Fruit fly (Drosophila melanogaster) whole organism, embryonic: ENCODE data around the gene Tom40.

Source experiments
- Antp ChIP-seq: fragments of 200-800 bp; sonication (Bioruptor generic); optimal IDR thresholded peaks from 3 replicates; lab custom pipeline; 2016; ENCODE audit warnings: missing biosample characterization, missing genetic modification characterization
- C15 ChIP-seq: fragments of 200-800 bp; sonication (Bioruptor generic); IDR thresholded peaks from 3 replicates; pipeline ENCODE4 v1.3.6; 2022; ENCODE audit warnings: missing biosample characterization, missing genetic modification characterization
- CG11696 ChIP-seq: fragments of 200-800 bp; sonication (Bioruptor generic); IDR thresholded peaks from 2 replicates; pipeline ENCODE4 v1.3.6; 2022; ENCODE audit warnings: missing biosample characterization, missing genetic modification characterization
- CG12299 ChIP-seq: fragments of 200-800 bp; sonication (Bioruptor generic); optimal IDR thresholded peaks from 2 replicates; lab custom pipeline; 2018; ENCODE audit warnings: missing biosample characterization, mild to moderate bottlenecking, missing genetic modification characterization
- CG13287 ChIP-seq: fragments of 200-800 bp; sonication (Bioruptor generic); IDR thresholded peaks from 2 replicates; pipeline ENCODE4 v1.3.6; 2022; ENCODE audit warnings: missing biosample characterization, missing genetic modification characterization; ENCODE audit not compliant: partially characterized antibody
- CG13296 ChIP-seq: fragments of 200-800 bp; sonication (Bioruptor generic); optimal IDR thresholded peaks from 3 replicates; lab custom pipeline; 2018; ENCODE audit warnings: missing biosample characterization, mild to moderate bottlenecking, missing genetic modification characterization
- CG14014 ChIP-seq: fragments of 200-800 bp; sonication (Bioruptor generic); IDR thresholded peaks from 2 replicates; pipeline ENCODE4 v1.3.6; 2022; ENCODE audit warnings: missing biosample characterization, missing genetic modification characterization
- CG15011 ChIP-seq: fragments of 200-800 bp; sonication (Bioruptor generic); optimal IDR thresholded peaks from 3 replicates; lab custom pipeline; 2018; ENCODE audit warnings: missing biosample characterization, mild to moderate bottlenecking, missing genetic modification characterization
- CG16779 ChIP-seq: fragments of 200-800 bp; sonication (Bioruptor generic); IDR thresholded peaks from 2 replicates; pipeline ENCODE4 v1.3.6; 2022; ENCODE audit warnings: missing biosample characterization, missing genetic modification characterization
- CG2712 ChIP-seq: fragments of 200-800 bp; optimal IDR thresholded peaks from 3 replicates; lab custom pipeline; 2019; ENCODE audit warnings: missing biosample characterization, mild to moderate bottlenecking, missing genetic modification characterization, moderate library complexity
- CG2875 ChIP-seq: fragments of 200-800 bp; sonication (Bioruptor generic); optimal IDR thresholded peaks from 2 replicates; lab custom pipeline; 2017; ENCODE audit warnings: missing biosample characterization, mild to moderate bottlenecking, missing genetic modification characterization, missing genetic modification reagents
- CG2889 ChIP-seq: fragments of 200-800 bp; sonication (Bioruptor generic); IDR thresholded peaks from 3 replicates; pipeline ENCODE4 v1.3.6; 2022; ENCODE audit warnings: missing biosample characterization, missing genetic modification characterization
- CG33213 ChIP-seq: fragments of 200-800 bp; sonication (Bioruptor generic); optimal IDR thresholded peaks from 3 replicates; lab custom pipeline; 2016; ENCODE audit warnings: missing biosample characterization, missing genetic modification characterization
- CG34422 ChIP-seq: fragments of 200-800 bp; sonication (Bioruptor generic); IDR thresholded peaks from 3 replicates; pipeline ENCODE4 v1.3.6; 2022; ENCODE audit warnings: missing biosample characterization, missing genetic modification characterization
- CG6272 ChIP-seq: fragments of 200-800 bp; sonication (Bioruptor generic); IDR thresholded peaks from 2 replicates; pipeline ENCODE4 v1.3.6; 2022; ENCODE audit warnings: missing biosample characterization, missing genetic modification characterization
- CG6813 ChIP-seq: fragments of 200-800 bp; sonication (Bioruptor generic); optimal IDR thresholded peaks from 2 replicates; lab custom pipeline; 2017; ENCODE audit warnings: missing biosample characterization, missing genetic modification characterization, mild to moderate bottlenecking, moderate library complexity, missing genetic modification reagents
- CG9437 ChIP-seq: fragments of 200-800 bp; sonication (Bioruptor generic); optimal IDR thresholded peaks from 2 replicates; lab custom pipeline; 2018; ENCODE audit warnings: missing biosample characterization, mild to moderate bottlenecking, missing genetic modification characterization
- CG9817 ChIP-seq: fragments of 200-800 bp; sonication (Bioruptor generic); optimal IDR thresholded peaks from 2 replicates; lab custom pipeline; 2018; ENCODE audit warnings: missing biosample characterization, mild to moderate bottlenecking, missing genetic modification characterization, moderate library complexity
- Camta ChIP-seq: fragments of 200-800 bp; sonication (Bioruptor generic); optimal IDR thresholded peaks from 2 replicates; lab custom pipeline; 2016; ENCODE audit warnings: missing biosample characterization, missing genetic modification characterization
- Dbx ChIP-seq: fragments of 200-800 bp; sonication (Bioruptor generic); IDR thresholded peaks from 3 replicates; pipeline ENCODE4 v1.3.6; 2022; ENCODE audit warnings: missing biosample characterization, missing genetic modification characterization
- Deaf1 ChIP-seq: fragments of 200-800 bp; optimal IDR thresholded peaks from 3 replicates; lab custom pipeline; 2019; ENCODE audit warnings: missing biosample characterization, mild to moderate bottlenecking, missing genetic modification characterization, moderate library complexity
- Dip3 ChIP-seq: fragments of 200-800 bp; sonication (Bioruptor generic); optimal IDR thresholded peaks from 3 replicates; lab custom pipeline; 2016; ENCODE audit warnings: missing biosample characterization, missing genetic modification characterization
- Elba2 ChIP-seq: fragments of 200-800 bp; sonication (Bioruptor generic); optimal IDR thresholded peaks from 3 replicates; lab custom pipeline; 2016; ENCODE audit warnings: missing biosample characterization, missing genetic modification characterization
- GATAe ChIP-seq: fragments of 200-800 bp; sonication (Bioruptor generic); conservative IDR thresholded peaks from 2 replicates; pipeline ENCODE4 v1.3.6; 2022; ENCODE audit warnings: missing biosample characterization, missing genetic modification characterization
- HHEX ChIP-seq: fragments of 200-800 bp; sonication (Bioruptor generic); optimal IDR thresholded peaks from 3 replicates; lab custom pipeline; 2017; ENCODE audit warnings: missing biosample characterization, mild to moderate bottlenecking, missing genetic modification characterization, missing genetic modification reagents
- HLH54F ChIP-seq: fragments of 200-800 bp; sonication (Bioruptor generic); optimal IDR thresholded peaks from 3 replicates; lab custom pipeline; 2016; ENCODE audit warnings: missing biosample characterization, missing genetic modification characterization
- Hr78 ChIP-seq, 2 experiments: fragments of 200-800 bp in 1 of 2; fragments of >200 bp in 1 of 2; sonication (Bioruptor generic) in 1 of 2; optimal IDR thresholded peaks; 2 replicates each; lab custom pipeline; 2017 to 2019; ENCODE audit warnings: missing biosample characterization in 2 of 2, missing genetic modification characterization in 2 of 2, mild to moderate bottlenecking in 1 of 2, moderate library complexity in 1 of 2
- MESR4 ChIP-seq: fragments of 200-800 bp; sonication (Bioruptor generic); optimal IDR thresholded peaks from 2 replicates; lab custom pipeline; 2018; ENCODE audit warnings: missing biosample characterization, mild to moderate bottlenecking, missing genetic modification characterization, moderate library complexity
- Max ChIP-seq: fragments of 200-800 bp; sonication (Bioruptor generic); optimal IDR thresholded peaks from 2 replicates; lab custom pipeline; 2016; ENCODE audit warnings: missing biosample characterization, mild to moderate bottlenecking, missing genetic modification characterization
- NFAT ChIP-seq: fragments of 200-800 bp; sonication (Bioruptor generic); IDR thresholded peaks from 2 replicates; pipeline ENCODE4 v1.3.6; 2022; ENCODE audit warnings: missing biosample characterization, missing genetic modification characterization
- YL-1 ChIP-seq: fragments of 200-800 bp; sonication (Bioruptor generic); optimal IDR thresholded peaks from 3 replicates; lab custom pipeline; 2017; ENCODE audit warnings: missing biosample characterization, mild to moderate bottlenecking, missing genetic modification characterization
- abd-A ChIP-seq: fragments of 200-800 bp; sonication (Bioruptor generic); optimal IDR thresholded peaks from 3 replicates; lab custom pipeline; 2019; ENCODE audit warnings: missing biosample characterization, mild to moderate bottlenecking, missing genetic modification characterization, moderate library complexity
- amos ChIP-seq: fragments of 200-800 bp; sonication (Bioruptor generic); IDR thresholded peaks from 2 replicates; pipeline ENCODE4 v1.3.6; 2022; ENCODE audit warnings: missing biosample characterization, missing genetic modification characterization; ENCODE audit not compliant: partially characterized antibody
- corto ChIP-seq: fragments of 200-800 bp; sonication (Bioruptor generic); optimal IDR thresholded peaks from 2 replicates; lab custom pipeline; 2016; ENCODE audit warnings: missing biosample characterization, mild to moderate bottlenecking, missing genetic modification characterization, moderate library complexity
- crp ChIP-seq, 2 experiments: fragments of 200-800 bp; sonication (Bioruptor generic); optimal IDR thresholded peaks; 2 replicates in 1 of 2; 3 replicates in 1 of 2; lab custom pipeline; 2017; ENCODE audit warnings: missing biosample characterization in 2 of 2, missing genetic modification characterization in 2 of 2, mild to moderate bottlenecking in 1 of 2, moderate library complexity in 1 of 2
- dpn ChIP-seq, 2 experiments: fragments of 200-800 bp; sonication (Bioruptor generic); optimal IDR thresholded peaks; 3 replicates each; lab custom pipeline; 2016; ENCODE audit warnings: missing biosample characterization in 2 of 2, missing genetic modification characterization in 2 of 2
- en ChIP-seq: fragments of 200-800 bp; sonication (Bioruptor generic); optimal IDR thresholded peaks from 2 replicates; lab custom pipeline; 2016; ENCODE audit warnings: missing biosample characterization, missing genetic modification characterization
- ftz-f1 ChIP-seq: fragments of 200-800 bp; sonication (Bioruptor generic); optimal IDR thresholded peaks from 2 replicates; lab custom pipeline; 2016; ENCODE audit warnings: missing biosample characterization, missing genetic modification characterization
- hb ChIP-seq: fragments of 200-800 bp; sonication (Bioruptor generic); IDR thresholded peaks from 3 replicates; pipeline ENCODE4 v1.3.6; 2022; ENCODE audit warnings: missing biosample characterization, missing genetic modification characterization; ENCODE audit not compliant: partially characterized antibody
- jumu ChIP-seq: fragments of 200-800 bp; sonication (Bioruptor generic); optimal IDR thresholded peaks from 3 replicates; lab custom pipeline; 2016; ENCODE audit warnings: missing biosample characterization, missing genetic modification characterization
- lilli ChIP-seq: fragments of 200-800 bp; sonication (Bioruptor generic); optimal IDR thresholded peaks from 3 replicates; lab custom pipeline; 2016; ENCODE audit warnings: missing biosample characterization, missing genetic modification characterization
- maf-S ChIP-seq: fragments of 200-800 bp; sonication (Bioruptor generic); optimal IDR thresholded peaks from 2 replicates; lab custom pipeline; 2016; ENCODE audit warnings: missing biosample characterization, missing genetic modification characterization
- nerfin-1 ChIP-seq: fragments of 200-800 bp; sonication (Bioruptor generic); optimal IDR thresholded peaks from 3 replicates; lab custom pipeline; 2019; ENCODE audit warnings: missing biosample characterization, mild to moderate bottlenecking, missing genetic modification characterization, moderate library complexity
- onecut ChIP-seq: fragments of 200-800 bp; sonication (Bioruptor generic); IDR thresholded peaks from 2 replicates; pipeline ENCODE4 v1.3.6; 2022; ENCODE audit warnings: missing biosample characterization, missing genetic modification characterization
- pita ChIP-seq: fragments of 200-800 bp; sonication (Bioruptor generic); optimal IDR thresholded peaks from 2 replicates; lab custom pipeline; 2017; ENCODE audit warnings: missing biosample characterization, mild to moderate bottlenecking, missing genetic modification characterization
- repo ChIP-seq: fragments of 200-800 bp; sonication (Bioruptor generic); optimal IDR thresholded peaks from 2 replicates; lab custom pipeline; 2016; ENCODE audit warnings: missing biosample characterization, missing genetic modification characterization
- tap ChIP-seq: fragments of 200-800 bp; optimal IDR thresholded peaks from 3 replicates; lab custom pipeline; 2019; ENCODE audit warnings: missing biosample characterization, mild to moderate bottlenecking, missing genetic modification characterization, moderate library complexity
- trh ChIP-seq: fragments of 200-800 bp; sonication (Bioruptor generic); optimal IDR thresholded peaks from 2 replicates; lab custom pipeline; 2016; ENCODE audit warnings: missing biosample characterization, missing genetic modification characterization
- usp ChIP-seq: fragments of >200 bp; optimal IDR thresholded peaks from 2 replicates; lab custom pipeline; 2017; ENCODE audit warnings: missing biosample characterization, missing genetic modification characterization
- yki ChIP-seq: fragments of >200 bp; optimal IDR thresholded peaks from 3 replicates; lab custom pipeline; 2018

Gene Tom40

DNA sequence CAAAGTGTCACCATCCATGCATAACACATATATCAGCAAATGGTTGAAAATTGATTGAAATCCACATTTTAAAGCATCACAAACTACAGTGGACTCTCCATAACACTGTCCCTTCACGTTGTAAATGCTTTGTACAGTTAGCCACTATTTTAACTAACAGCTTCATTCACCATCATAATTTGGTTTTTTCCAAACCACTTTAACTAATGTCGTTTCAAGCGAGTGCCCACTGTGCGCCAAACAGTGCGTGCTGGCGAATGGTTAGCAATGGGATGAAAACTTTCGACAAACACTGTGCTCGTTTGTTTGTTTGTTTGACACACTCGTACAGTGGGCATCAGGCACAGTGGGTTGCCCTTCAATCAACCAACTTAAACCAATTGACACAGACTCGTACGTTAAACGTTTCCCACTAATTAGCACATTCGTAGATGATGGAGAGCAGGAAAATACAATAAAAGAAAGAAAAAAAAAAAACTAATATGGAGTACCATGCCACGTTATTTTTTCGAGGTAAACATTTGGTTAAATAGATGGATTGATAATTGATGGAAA is 36.4 kb upstream of the Tom40 start (continued):
- peak; percentile 92 for TF ChIP-seq repo (GFP tag; lab: Kevin White, UChicago)
- peak; percentile 59 for TF ChIP-seq Deaf1 (tag; lab: Kevin White, UChicago)
- peak; percentile 91 for TF ChIP-seq CG13296
- TF ChIP-seq CG14014 (GFP tag; lab: Robert Waterston, UW): peak; percentile 95
- TF ChIP-seq CG9817: peak; percentile 96
- TF ChIP-seq MESR4 (GFP tag; lab: Kevin White, UChicago): peak; percentile 34
- peak; percentile 78 for TF ChIP-seq nerfin-1 (tag; lab: Kevin White, UChicago)
- TF ChIP-seq CG13287 (GFP tag; lab: Robert Waterston, UW): no peak
- peak; percentile 95 for TF ChIP-seq HLH54F (GFP tag; lab: Kevin White, UChicago)
- TF ChIP-seq corto (GFP tag; lab: Kevin White, UChicago): peak; percentile 50
- TF ChIP-seq hb (GFP tag; lab: Robert Waterston, UW): no peak
- peak; percentile 91 for TF ChIP-seq Dbx (GFP tag; lab: Robert Waterston, UW)
- peak; percentile 70 for TF ChIP-seq CG33213
- TF ChIP-seq usp: no peak
- TF ChIP-seq Camta: peak; percentile 76
- TF ChIP-seq CG15011: peak; percentile 77
- TF ChIP-seq yki (lab: Kevin White, UChicago): no peak
- peak in 1 of 2 experiments; percentile 64 for TF ChIP-seq Hr78 (GFP tag; optimal IDR thresholded peaks at IDR 0.05; lab: Kevin White, UChicago)
- TF ChIP-seq CG2712 (tag; lab: Kevin White, UChicago): peak; percentile 87
- peak; percentile 36 for TF ChIP-seq abd-A (tag; lab: Kevin White, UChicago)
- peak; percentile 91 for TF ChIP-seq CG16779
- TF ChIP-seq CG2889 (GFP tag; lab: Robert Waterston, UW): peak; percentile 94
- TF ChIP-seq CG2875 (GFP tag; lab: Kevin White, UChicago): peak; percentile 79
- TF ChIP-seq crp (GFP tag; optimal IDR thresholded peaks at IDR 0.05; lab: Kevin White, UChicago): peak in 1 of 2 experiments; percentile 49
- no peak for TF ChIP-seq Elba2 (GFP tag; lab: Kevin White, UChicago)
- peak; percentile 92 for TF ChIP-seq HHEX (GFP tag; lab: Kevin White, UChicago)
- peak; percentile 77 for TF ChIP-seq CG12299 (tag; lab: Kevin White, UChicago)
- TF ChIP-seq CG11696: peak; percentile 77
- peak; percentile 49 for TF ChIP-seq ftz-f1 (GFP tag; lab: Kevin White, UChicago)
- TF ChIP-seq trh (GFP tag; lab: Kevin White, UChicago): peak; percentile 39
- peak; percentile 74 for TF ChIP-seq Max (GFP tag; lab: Kevin White, UChicago)
- peak; percentile 86 for TF ChIP-seq lilli
- peak; percentile 83 to 97 for TF ChIP-seq dpn (GFP tag; optimal IDR thresholded peaks at IDR 0.05; lab: Kevin White, UChicago)
- peak; percentile 76 for TF ChIP-seq onecut
- TF ChIP-seq amos (GFP tag; lab: Robert Waterston, UW): no peak
- peak; percentile 81 for TF ChIP-seq CG6813 (GFP tag; lab: Kevin White, UChicago)
- peak; percentile 97 for TF ChIP-seq CG34422 (GFP tag; lab: Robert Waterston, UW)
- TF ChIP-seq jumu: peak; percentile 83
- no peak for TF ChIP-seq pita (GFP tag; lab: Kevin White, UChicago)
- TF ChIP-seq maf-S (GFP tag; lab: Kevin White, UChicago): peak; percentile 87
- TF ChIP-seq C15: peak; percentile 85; the same call in 2 of the 3 replicates
- peak; percentile 93 for TF ChIP-seq tap (tag; lab: Kevin White, UChicago)
- peak; percentile 82 for TF ChIP-seq CG9437 (GFP tag; lab: Kevin White, UChicago)
- peak; percentile 66; the same call in 1 of the 2 replicates for TF ChIP-seq GATAe (GFP tag; lab: Robert Waterston, UW)
- TF ChIP-seq NFAT: peak; percentile 93
- TF ChIP-seq YL-1 (GFP tag; lab: Kevin White, UChicago): peak; percentile 14
- TF ChIP-seq Dip3 (GFP tag; lab: Kevin White, UChicago): peak; percentile 96
- TF ChIP-seq CG6272 (GFP tag; lab: Robert Waterston, UW): peak; percentile 89
- peak; percentile 90 for TF ChIP-seq Antp (GFP tag; lab: Kevin White, UChicago)
- TF ChIP-seq en (GFP tag; lab: Kevin White, UChicago): peak; percentile 61
